Fruit fly (Drosophila melanogaster) whole organism, embryonic: ENCODE data around the gene CG32206.

Experiments used
- CG10654 ChIP-seq: fragments of 200-800 bp; sonication (Bioruptor generic); optimal IDR thresholded peaks from 2 replicates; lab custom pipeline; 2016; ENCODE audit warnings: missing biosample characterization, missing genetic modification characterization
- CG11560 ChIP-seq: fragments of 200-800 bp; sonication (Bioruptor generic); IDR thresholded peaks from 3 replicates; pipeline ENCODE4 v1.3.6; 2022; ENCODE audit warnings: missing biosample characterization, missing genetic modification characterization
- CG1233 ChIP-seq: fragments of 200-800 bp; sonication (Bioruptor generic); optimal IDR thresholded peaks from 4 replicates; lab custom pipeline; 2018; ENCODE audit warnings: missing biosample characterization, mild to moderate bottlenecking, missing genetic modification characterization
- CG12659 ChIP-seq: fragments of 200-800 bp; sonication (Bioruptor generic); optimal IDR thresholded peaks from 3 replicates; lab custom pipeline; 2017; ENCODE audit warnings: mild to moderate bottlenecking, missing biosample characterization, missing genetic modification reagents, missing genetic modification characterization
- CG13424 ChIP-seq: fragments of 200-800 bp; sonication (Bioruptor generic); optimal IDR thresholded peaks from 2 replicates; lab custom pipeline; 2019; ENCODE audit warnings: missing biosample characterization, mild to moderate bottlenecking, missing genetic modification characterization, moderate library complexity
- CG13775 ChIP-seq: fragments of 200-800 bp; sonication (Bioruptor generic); optimal IDR thresholded peaks from 3 replicates; lab custom pipeline; 2017; ENCODE audit warnings: missing biosample characterization, mild to moderate bottlenecking, missing genetic modification characterization
- CG14860 ChIP-seq: fragments of 200-800 bp; sonication (Bioruptor generic); IDR thresholded peaks from 3 replicates; pipeline ENCODE4 v1.3.6; 2022; ENCODE audit warnings: missing biosample characterization, missing genetic modification characterization; ENCODE audit not compliant: partially characterized antibody
- CG15269 ChIP-seq: fragments of 200-800 bp; sonication (Bioruptor generic); optimal IDR thresholded peaks from 2 replicates; lab custom pipeline; 2018; ENCODE audit warnings: missing biosample characterization, mild to moderate bottlenecking, missing genetic modification characterization, moderate library complexity
- CG30403 ChIP-seq: fragments of 200-800 bp; sonication (Bioruptor generic); optimal IDR thresholded peaks from 3 replicates; lab custom pipeline; 2016; ENCODE audit warnings: missing biosample characterization, missing genetic modification characterization
- CG30431 ChIP-seq: fragments of 200-800 bp; sonication (Bioruptor generic); optimal IDR thresholded peaks from 2 replicates; lab custom pipeline; 2017; ENCODE audit warnings: missing biosample characterization, missing genetic modification characterization
- CG3847 ChIP-seq: fragments of 200-800 bp; sonication (Bioruptor generic); IDR thresholded peaks from 2 replicates; pipeline ENCODE4 v1.3.6; 2022; ENCODE audit warnings: missing biosample characterization, missing genetic modification characterization
- CG6254 ChIP-seq: fragments of 200-800 bp; sonication (Bioruptor generic); optimal IDR thresholded peaks from 3 replicates; lab custom pipeline; 2017; ENCODE audit warnings: mild to moderate bottlenecking, missing biosample characterization, missing genetic modification reagents, missing genetic modification characterization
- CG7839 ChIP-seq: fragments of 200-800 bp; sonication (Bioruptor generic); optimal IDR thresholded peaks from 3 replicates; lab custom pipeline; 2018; ENCODE audit warnings: missing biosample characterization, mild to moderate bottlenecking, missing genetic modification characterization, moderate library complexity
- CG8281 ChIP-seq: fragments of 200-800 bp; sonication (Bioruptor generic); optimal IDR thresholded peaks from 2 replicates; lab custom pipeline; 2018; ENCODE audit warnings: missing biosample characterization, mild to moderate bottlenecking, missing genetic modification characterization, moderate library complexity
- CG8388 ChIP-seq: fragments of 200-800 bp; sonication (Bioruptor generic); optimal IDR thresholded peaks from 2 replicates; lab custom pipeline; 2019; ENCODE audit warnings: missing biosample characterization, mild to moderate bottlenecking, missing genetic modification characterization, moderate library complexity
- CG8765 ChIP-seq: fragments of 200-800 bp; sonication (Bioruptor generic); IDR thresholded peaks from 2 replicates; pipeline ENCODE4 v1.3.6; 2022; ENCODE audit warnings: missing biosample characterization, missing genetic modification characterization
- CG9609 ChIP-seq: fragments of 200-800 bp; sonication (Bioruptor generic); optimal IDR thresholded peaks from 3 replicates; lab custom pipeline; 2016; ENCODE audit warnings: missing biosample characterization, missing genetic modification characterization
- CG9727 ChIP-seq: fragments of 200-800 bp; sonication (Bioruptor generic); optimal IDR thresholded peaks from 3 replicates; lab custom pipeline; 2017; ENCODE audit warnings: missing biosample characterization, mild to moderate bottlenecking, missing genetic modification characterization
- D ChIP-seq, 2 experiments: fragments of 200-800 bp in 1 of 2; fragments of >200 bp in 1 of 2; sonication (Bioruptor generic) in 1 of 2; optimal IDR thresholded peaks; 2 replicates in 1 of 2; 3 replicates in 1 of 2; lab custom pipeline; 2017; ENCODE audit warnings: mild to moderate bottlenecking in 1 of 2, missing biosample characterization in 1 of 2, missing genetic modification characterization in 1 of 2, missing genetic modification reagents in 1 of 2
- D19B ChIP-seq: fragments of 200-800 bp; sonication (Bioruptor generic); optimal IDR thresholded peaks from 2 replicates; lab custom pipeline; 2017; ENCODE audit warnings: missing biosample characterization, mild to moderate bottlenecking, missing genetic modification characterization
- Dbx ChIP-seq: fragments of 200-800 bp; sonication (Bioruptor generic); IDR thresholded peaks from 3 replicates; pipeline ENCODE4 v1.3.6; 2022; ENCODE audit warnings: missing biosample characterization, missing genetic modification characterization
- Dll ChIP-seq: fragments of 200-800 bp; sonication (Bioruptor generic); IDR thresholded peaks from 4 replicates; pipeline ENCODE4 v1.3.6; 2022; ENCODE audit warnings: missing biosample characterization, missing genetic modification characterization; ENCODE audit not compliant: partially characterized antibody
- H2.0 ChIP-seq: fragments of 200-800 bp; sonication (Bioruptor generic); IDR thresholded peaks from 2 replicates; pipeline ENCODE4 v1.3.6; 2022; ENCODE audit warnings: missing biosample characterization, missing genetic modification characterization
- NfI ChIP-seq: fragments of 200-800 bp; sonication (Bioruptor generic); optimal IDR thresholded peaks from 3 replicates; lab custom pipeline; 2018; ENCODE audit warnings: missing biosample characterization, mild to moderate bottlenecking, missing genetic modification characterization, moderate library complexity
- Poxn ChIP-seq: fragments of 200-800 bp; sonication (Bioruptor generic); IDR thresholded peaks from 2 replicates; pipeline ENCODE4 v1.3.6; 2022; ENCODE audit warnings: missing biosample characterization, missing genetic modification characterization
- Rfx ChIP-seq: fragments of 200-800 bp; sonication (Bioruptor generic); IDR thresholded peaks from 2 replicates; pipeline ENCODE4 v1.3.6; 2022; ENCODE audit warnings: missing biosample characterization, missing genetic modification characterization
- bigmax ChIP-seq: fragments of 200-800 bp; sonication (Bioruptor generic); optimal IDR thresholded peaks from 2 replicates; lab custom pipeline; 2018; ENCODE audit warnings: missing biosample characterization, mild to moderate bottlenecking, missing genetic modification characterization
- cas ChIP-seq: fragments of 200-800 bp; sonication (Bioruptor generic); IDR thresholded peaks from 2 replicates; pipeline ENCODE4 v1.3.6; 2022; ENCODE audit warnings: missing biosample characterization, missing genetic modification characterization
- croc ChIP-seq: fragments of 200-800 bp; sonication (Bioruptor generic); conservative IDR thresholded peaks from 3 replicates; pipeline ENCODE4 v1.3.6; 2022; ENCODE audit warnings: missing biosample characterization, missing genetic modification characterization
- da ChIP-seq: fragments of 200-800 bp; sonication (Bioruptor generic); optimal IDR thresholded peaks from 2 replicates; lab custom pipeline; 2016; ENCODE audit warnings: missing biosample characterization, missing genetic modification characterization
- dati ChIP-seq: fragments of 200-800 bp; sonication (Bioruptor generic); IDR thresholded peaks from 2 replicates; pipeline ENCODE4 v1.3.6; 2022; ENCODE audit warnings: missing biosample characterization, missing genetic modification characterization
- dm ChIP-seq: fragments of 200-800 bp; sonication (Bioruptor generic); optimal IDR thresholded peaks from 3 replicates; lab custom pipeline; 2016; ENCODE audit warnings: missing biosample characterization, missing genetic modification characterization
- eve ChIP-seq, 2 experiments: fragments of >200 bp; optimal IDR thresholded peaks; 2 replicates each; lab custom pipeline; 2017; ENCODE audit warnings: missing biosample characterization in 2 of 2, missing genetic modification characterization in 2 of 2
- fd96Cb ChIP-seq: fragments of 200-800 bp; sonication (Bioruptor generic); optimal IDR thresholded peaks from 2 replicates; lab custom pipeline; 2018; ENCODE audit warnings: missing biosample characterization, mild to moderate bottlenecking, missing genetic modification characterization, moderate library complexity
- ftz-f1 ChIP-seq: fragments of 200-800 bp; sonication (Bioruptor generic); optimal IDR thresholded peaks from 2 replicates; lab custom pipeline; 2016; ENCODE audit warnings: missing biosample characterization, missing genetic modification characterization
- grn ChIP-seq: fragments of 200-800 bp; sonication (Bioruptor generic); optimal IDR thresholded peaks from 3 replicates; lab custom pipeline; 2017; ENCODE audit warnings: missing biosample characterization, missing genetic modification characterization
- hkb ChIP-seq, 2 experiments: fragments of 200-800 bp in 1 of 2; fragments of >200 bp in 1 of 2; sonication (Bioruptor generic) in 1 of 2; IDR thresholded peaks in 1 of 2; optimal IDR thresholded peaks in 1 of 2; 2 replicates each; pipeline versions ENCODE4 v1.3.6 to Lab custom; 2017 to 2022; ENCODE audit warnings: missing biosample characterization in 1 of 2, missing genetic modification characterization in 1 of 2
- ken ChIP-seq: fragments of 200-800 bp; sonication (Bioruptor generic); IDR thresholded peaks from 3 replicates; pipeline ENCODE4 v1.3.6; 2022; ENCODE audit warnings: missing biosample characterization, missing genetic modification characterization
- lbe ChIP-seq: fragments of 200-800 bp; sonication (Bioruptor generic); optimal IDR thresholded peaks from 2 replicates; lab custom pipeline; 2016; ENCODE audit warnings: missing biosample characterization, mild to moderate bottlenecking, missing genetic modification characterization
- lmd ChIP-seq: fragments of 200-800 bp; sonication (Bioruptor generic); IDR thresholded peaks from 2 replicates; pipeline ENCODE4 v1.3.6; 2022; ENCODE audit warnings: missing biosample characterization, missing genetic modification characterization
- luna ChIP-seq: fragments of 200-800 bp; sonication (Bioruptor generic); optimal IDR thresholded peaks from 2 replicates; lab custom pipeline; 2016; ENCODE audit warnings: missing biosample characterization, missing genetic modification characterization
- onecut ChIP-seq: fragments of 200-800 bp; sonication (Bioruptor generic); IDR thresholded peaks from 2 replicates; pipeline ENCODE4 v1.3.6; 2022; ENCODE audit warnings: missing biosample characterization, missing genetic modification characterization
- phol ChIP-seq: fragments of 200-800 bp; sonication (Bioruptor generic); optimal IDR thresholded peaks from 3 replicates; lab custom pipeline; 2018; ENCODE audit warnings: missing biosample characterization, mild to moderate bottlenecking, missing genetic modification characterization, moderate library complexity
- run ChIP-seq: fragments of 200-800 bp; sonication (Bioruptor generic); optimal IDR thresholded peaks from 3 replicates; lab custom pipeline; 2018; ENCODE audit warnings: missing biosample characterization, mild to moderate bottlenecking, missing genetic modification characterization
- schlank ChIP-seq: fragments of 200-800 bp; sonication (Bioruptor generic); optimal IDR thresholded peaks from 2 replicates; lab custom pipeline; 2018; ENCODE audit warnings: missing biosample characterization, mild to moderate bottlenecking, missing genetic modification characterization
- slbo ChIP-seq: fragments of 200-800 bp; sonication (Bioruptor generic); IDR thresholded peaks from 2 replicates; pipeline ENCODE4 v1.3.6; 2022; ENCODE audit warnings: missing biosample characterization, missing genetic modification characterization
- slp2 ChIP-seq: fragments of 200-800 bp; sonication (Bioruptor generic); optimal IDR thresholded peaks from 2 replicates; lab custom pipeline; 2016; ENCODE audit warnings: missing biosample characterization, missing genetic modification characterization
- zf30C ChIP-seq: fragments of 200-800 bp; sonication (Bioruptor generic); optimal IDR thresholded peaks from 3 replicates; lab custom pipeline; 2018; ENCODE audit warnings: missing biosample characterization, mild to moderate bottlenecking, missing genetic modification characterization

The CG32206 gene

dm6 chr3L:19292440-19293175, 120.1 kb downstream of the CG32206 start, which contains the start of gene Gbs-76A (continued):
- peak; percentile 91 for TF ChIP-seq CG7839 (tag; lab: Kevin White, UChicago)
- TF ChIP-seq slbo (GFP tag; lab: Robert Waterston, UW), result peak; percentile 80; the same call in 1 of the 2 replicates
- peak; percentile 27; the same call in 1 of the 2 replicates for TF ChIP-seq cas
- no peak for TF ChIP-seq CG11560 (tag; lab: Robert Waterston, UW)
- peak; percentile 73 for TF ChIP-seq lbe (GFP tag; lab: Kevin White, UChicago)
- TF ChIP-seq CG3847 (GFP tag; lab: Robert Waterston, UW), result peak; percentile 67
- no peak for TF ChIP-seq hkb (optimal IDR thresholded peaks at IDR 0.05; lab: Kevin White, UChicago)
- TF ChIP-seq hkb (GFP tag; IDR thresholded peaks at IDR 0.05; lab: Robert Waterston, UW), result peak; percentile 76
- peak; percentile 76 for TF ChIP-seq fd96Cb (tag; lab: Kevin White, UChicago)
- TF ChIP-seq slp2 (GFP tag; lab: Kevin White, UChicago), result no peak
- peak; percentile 73 for TF ChIP-seq croc (GFP tag; lab: Robert Waterston, UW)
- peak; percentile 63 for TF ChIP-seq H2.0 (GFP tag; lab: Robert Waterston, UW)
- no peak for TF ChIP-seq D (optimal IDR thresholded peaks at IDR 0.05; lab: Kevin White, UChicago)
- peak; percentile 75 for TF ChIP-seq D (GFP tag; optimal IDR thresholded peaks at IDR 0.05; lab: Kevin White, UChicago)
- TF ChIP-seq CG30431 (GFP tag; lab: Kevin White, UChicago), result peak; percentile 45
- peak; percentile 49; the same call in 1 of the 3 replicates for TF ChIP-seq CG14860
- TF ChIP-seq lmd (GFP tag; lab: Robert Waterston, UW), result peak; percentile 87
- no peak for TF ChIP-seq grn (GFP tag; lab: Kevin White, UChicago)
- peak; percentile 79 for TF ChIP-seq CG6254 (GFP tag; lab: Kevin White, UChicago)
- peak; percentile 69; the same call in 2 of the 3 replicates for TF ChIP-seq Dbx (GFP tag; lab: Robert Waterston, UW)
- TF ChIP-seq CG13424, result peak; percentile 89
- TF ChIP-seq D19B (GFP tag; lab: Kevin White, UChicago), result peak; percentile 68
- no peak for TF ChIP-seq dm (GFP tag; lab: Kevin White, UChicago)
- 0 out of 3 replicates have a peak, but pooled peaks have one; percentile 42 for TF ChIP-seq ken (GFP tag; lab: Robert Waterston, UW)
- peak; percentile 92 for TF ChIP-seq CG15269 (tag; lab: Kevin White, UChicago)
- TF ChIP-seq Poxn (GFP tag; lab: Robert Waterston, UW), result 0 out of 2 replicates have a peak, but pooled peaks have one; percentile 45
- TF ChIP-seq CG30403 (GFP tag; lab: Kevin White, UChicago), result peak; percentile 51
- peak; percentile 63; the same call in 1 of the 2 replicates for TF ChIP-seq onecut (GFP tag; lab: Robert Waterston, UW)
- TF ChIP-seq zf30C (GFP tag; lab: Kevin White, UChicago), result peak; percentile 75
- no peak for TF ChIP-seq dati (GFP tag; lab: Robert Waterston, UW)
- TF ChIP-seq CG13775 (GFP tag; lab: Kevin White, UChicago), result peak; percentile 76
- peak in 1 of 2 experiments; percentile 81 for TF ChIP-seq eve (GFP tag; optimal IDR thresholded peaks at IDR 0.05; lab: Kevin White, UChicago)
- peak; percentile 88 for TF ChIP-seq phol (tag; lab: Kevin White, UChicago)
- peak; percentile 82 for TF ChIP-seq Rfx
- TF ChIP-seq NfI, result peak; percentile 79
- TF ChIP-seq da (GFP tag; lab: Kevin White, UChicago), result no peak
- peak; percentile 53; the same call in 1 of the 4 replicates for TF ChIP-seq Dll (GFP tag; lab: Robert Waterston, UW)
- TF ChIP-seq CG8765 (GFP tag; lab: Robert Waterston, UW), result no peak
- TF ChIP-seq bigmax (GFP tag; lab: Kevin White, UChicago), result no peak
- peak; percentile 73 for TF ChIP-seq CG8281 (tag; lab: Kevin White, UChicago)
- no peak for TF ChIP-seq CG9609 (GFP tag; lab: Kevin White, UChicago)
- TF ChIP-seq run (tag; lab: Kevin White, UChicago), result peak; percentile 81
- TF ChIP-seq CG9727 (GFP tag; lab: Kevin White, UChicago), result peak; percentile 81
- TF ChIP-seq schlank (tag; lab: Kevin White, UChicago), result peak; percentile 18
- no peak for TF ChIP-seq luna (GFP tag; lab: Kevin White, UChicago)
- peak; percentile 87 for TF ChIP-seq CG12659 (GFP tag; lab: Kevin White, UChicago)
- TF ChIP-seq CG1233, result peak; percentile 80
- peak; percentile 1 for TF ChIP-seq CG10654 (GFP tag; lab: Kevin White, UChicago)
- TF ChIP-seq CG8388 (GFP tag; lab: Kevin White, UChicago), result peak; percentile 84
- no peak for TF ChIP-seq ftz-f1 (GFP tag; lab: Kevin White, UChicago)
